Worm (Caenorhabditis elegans): Measurements from ENCODE around the gene tftc-1.
A peak's percentile ranks its signal among the peaks of the same experiment; 100 is the strongest.

tftc-1 gene

ce11 chrIV:2390804-2391203, 41.7 kb downstream of the tftc-1 start, which contains the start of gene eri-5:
eri-5 (plus strand) TSS chrIV:2390821.
- no peak for TF ChIP-seq pha-4 (tag; optimal IDR thresholded peaks at IDR 0.05)
- TF ChIP-seq ZK546.5 (tag; optimal IDR thresholded peaks at IDR 0.05), result no peak

- TF ChIP-seq ceh-16 (tag; optimal IDR thresholded peaks at IDR 0.05), result no peak
- peak; percentile 86 for TF ChIP-seq ceh-28 (tag; optimal IDR thresholded peaks at IDR 0.05)
These were observed 42.7 kb downstream of the tftc-1 start for ce11 chrIV:2391809-2392208.

ce11 chrIV:2393023-2393422, 44.0 kb downstream of the tftc-1 start:
- TF ChIP-seq nhr-23 (tag; optimal IDR thresholded peaks at IDR 0.05), result no peak
- no peak for TF ChIP-seq eor-1 (tag; optimal IDR thresholded peaks at IDR 0.05)
- no peak for TF ChIP-seq ceh-9 (tag; optimal IDR thresholded peaks at IDR 0.05)
- no peak for TF ChIP-seq lin-15B (tag; optimal IDR thresholded peaks at IDR 0.05)
- no peak for TF ChIP-seq unc-62 (GFP tag; optimal IDR thresholded peaks at IDR 0.05)
- no peak for TF ChIP-seq nhr-67 (tag; optimal IDR thresholded peaks at IDR 0.05)
- no peak for TF ChIP-seq skn-1 (tag; optimal IDR thresholded peaks at IDR 0.05)
- TF ChIP-seq elt-1 (tag; optimal IDR thresholded peaks at IDR 0.05), result no peak
- no peak for TF ChIP-seq ceh-28 (tag; optimal IDR thresholded peaks at IDR 0.05)
- no peak for TF ChIP-seq ztf-11 (tag; optimal IDR thresholded peaks at IDR 0.05)
- TF ChIP-seq elt-3 (tag; optimal IDR thresholded peaks at IDR 0.05), result no peak

- TF ChIP-seq ceh-28 (tag; optimal IDR thresholded peaks at IDR 0.05) (peak; percentile 96), zag-1 (tag; optimal IDR thresholded peaks at IDR 0.05) (no peak)
These were observed 46.9 kb downstream of the tftc-1 start for ce11 chrIV:2395997-2396396.

- TF ChIP-seq ZK546.5 (tag; optimal IDR thresholded peaks at IDR 0.05) (no peak), ceh-9 (tag; optimal IDR thresholded peaks at IDR 0.05) (no peak), pqm-1 (tag; optimal IDR thresholded peaks at IDR 0.05) (no peak), jun-1 (tag; optimal IDR thresholded peaks at IDR 0.05) (no peak), ztf-4 (tag; optimal IDR thresholded peaks at IDR 0.05) (no peak), nfya-1 (tag; optimal IDR thresholded peaks at IDR 0.05; ENCODE audit: insufficient read depth) (no peak), egl-5 (tag; optimal IDR thresholded peaks at IDR 0.05) (no peak), fkh-2 (tag; optimal IDR thresholded peaks at IDR 0.05) (no peak), fkh-10 (GFP tag; optimal IDR thresholded peaks at IDR 0.05) (no peak), tbx-2 (tag; optimal IDR thresholded peaks at IDR 0.05) (no peak), elt-1 (tag; optimal IDR thresholded peaks at IDR 0.05) (no peak), lin-15B (tag; optimal IDR thresholded peaks at IDR 0.05) (no peak), ceh-16 (tag; optimal IDR thresholded peaks at IDR 0.05) (no peak), zag-1 (tag; optimal IDR thresholded peaks at IDR 0.05) (no peak), nhr-25 (tag; optimal IDR thresholded peaks at IDR 0.05) (no peak), ceh-28 (tag; optimal IDR thresholded peaks at IDR 0.05) (no peak), nhr-77 (tag; optimal IDR thresholded peaks at IDR 0.05) (no peak), skn-1 (tag; optimal IDR thresholded peaks at IDR 0.05) (no peak), pha-4 (tag; optimal IDR thresholded peaks at IDR 0.05) (no peak)
These were observed 49.2 kb downstream of the tftc-1 start for ce11 chrIV:2398317-2398716.

ce11 chrIV:2399420-2399819, 50.3 kb downstream of the tftc-1 start, which contains the start of gene Y38F2AR.10:
Y38F2AR.10 (minus strand) TSS chrIV:2399520.
- TF ChIP-seq unc-62 (GFP tag; optimal IDR thresholded peaks at IDR 0.05), result no peak
- peak; percentile 76 for TF ChIP-seq ceh-28 (tag; optimal IDR thresholded peaks at IDR 0.05)

ce11 chrIV:2400651-2401050, 51.6 kb downstream of the tftc-1 start:
- TF ChIP-seq ceh-28 (tag; optimal IDR thresholded peaks at IDR 0.05), result peak; percentile 74
- no peak for TF ChIP-seq lin-39 (tag; optimal IDR thresholded peaks at IDR 0.05)

- TF ChIP-seq snpc-4 (tag; optimal IDR thresholded peaks at IDR 0.05), result no peak
These were observed 54.3 kb downstream of the tftc-1 start for ce11 chrIV:2403374-2403773.

Data from whole organism, L3 larva.